Worm (Caenorhabditis elegans) whole organism, L4 larva: ENCODE measurements around the gene F10E9.12.

Experiments
- T26A8.4 ChIP-seq: fragments of 200-800 bp; sonication (Bioruptor generic); IDR thresholded peaks from 2 replicates; pipeline ENCODE4 v1.3.6; 2022; ENCODE audit warnings: missing genetic modification characterization, missing compliant biosample characterization
- ZK546.5 ChIP-seq, 2 experiments: sonication (generic microtip); optimal IDR thresholded peaks; 2 replicates each; lab custom pipeline; 2017; ENCODE audit warnings: missing biosample characterization in 2 of 2, missing genetic modification characterization in 2 of 2
- aha-1 ChIP-seq: fragments of 150-350 bp; peaks from one replicate; lab custom pipeline; 2014; ENCODE audit warnings: missing biosample characterization, missing genetic modification characterization
- ceh-32 ChIP-seq: sonication (generic microtip); optimal IDR thresholded peaks from 2 replicates; lab custom pipeline; 2016; ENCODE audit warnings: mild to moderate bottlenecking, missing genetic modification characterization, missing compliant biosample characterization; ENCODE audit not compliant: poor library complexity
- ceh-44 ChIP-seq: fragments of 200-800 bp; sonication (Bioruptor generic); IDR thresholded peaks from 2 replicates; pipeline ENCODE4 v1.3.6; 2022; ENCODE audit warnings: missing genetic modification reagents, missing genetic modification characterization, missing compliant biosample characterization
- daf-16 ChIP-seq, 3 experiments: sonication (generic microtip); optimal IDR thresholded peaks; 2 replicates each; lab custom pipeline; 2016 to 2017; ENCODE audit warnings: missing genetic modification characterization in 3 of 3, missing genetic modification reagents in 3 of 3, mild to moderate bottlenecking in 2 of 3, missing compliant biosample characterization in 2 of 3, missing biosample characterization in 1 of 3, moderate library complexity in 1 of 3
- dmd-6 ChIP-seq: fragments of 200-800 bp; sonication (Bioruptor generic); IDR thresholded peaks from 2 replicates; pipeline ENCODE4 v1.3.6; 2022; ENCODE audit warnings: missing genetic modification reagents, missing genetic modification characterization, missing compliant biosample characterization
- dve-1 ChIP-seq: sonication (generic microtip); optimal IDR thresholded peaks from 2 replicates; lab custom pipeline; 2017; ENCODE audit warnings: antibody characterized with exemption, mild to moderate bottlenecking, missing genetic modification characterization, missing compliant biosample characterization; ENCODE audit not compliant: insufficient read depth
- fos-1 ChIP-seq: fragments of 150-350 bp; optimal IDR thresholded peaks from 2 replicates; lab custom pipeline; 2014; ENCODE audit warnings: missing biosample characterization, missing genetic modification characterization
- hif-1 ChIP-seq, 2 experiments: sonication (generic microtip); optimal IDR thresholded peaks; 2 replicates each; lab custom pipeline; 2016 to 2017; ENCODE audit warnings: missing compliant biosample characterization in 2 of 2, missing genetic modification characterization in 2 of 2, missing genetic modification reagents in 2 of 2, missing genotype in 2 of 2, mild to moderate bottlenecking in 1 of 2
- hlh-11 ChIP-seq: fragments of 200-800 bp; sonication (Bioruptor generic); optimal IDR thresholded peaks from 2 replicates; lab custom pipeline; 2018; ENCODE audit warnings: mild to moderate bottlenecking, missing genetic modification characterization, missing compliant biosample characterization
- hlh-30 ChIP-seq: sonication (generic microtip); optimal IDR thresholded peaks from 2 replicates; lab custom pipeline; 2017; ENCODE audit warnings: antibody characterized with exemption, mild to moderate bottlenecking, missing genetic modification characterization, missing compliant biosample characterization; ENCODE audit not compliant: insufficient read depth
- hmg-1.1 ChIP-seq: fragments of 200-800 bp; sonication (Bioruptor generic); IDR thresholded peaks from 2 replicates; pipeline ENCODE4 v1.3.6; 2022; ENCODE audit warnings: missing genetic modification reagents, missing genetic modification characterization, missing compliant biosample characterization
- jun-1 ChIP-seq: fragments of 150-350 bp; optimal IDR thresholded peaks from 2 replicates; lab custom pipeline; 2014; ENCODE audit warnings: missing biosample characterization, missing genetic modification reagents, missing genetic modification characterization
- lin-13 ChIP-seq: fragments of 150-350 bp; optimal IDR thresholded peaks from 2 replicates; lab custom pipeline; 2014; ENCODE audit warnings: missing biosample characterization, missing genetic modification reagents, missing genetic modification characterization
- lin-38 ChIP-seq: fragments of 200-800 bp; sonication (Bioruptor generic); IDR thresholded peaks from 2 replicates; pipeline ENCODE4 v1.3.6; 2022; ENCODE audit warnings: missing genetic modification reagents, missing genetic modification characterization, missing compliant biosample characterization
- lsy-2 ChIP-seq, 2 experiments: fragments of 150-350 bp in 1 of 2; sonication (generic microtip) in 1 of 2; optimal IDR thresholded peaks; 2 replicates each; lab custom pipeline; 2014 to 2017; ENCODE audit warnings: missing biosample characterization in 2 of 2, missing genetic modification characterization in 2 of 2
- madf-5 ChIP-seq, 2 experiments: fragments of 200-800 bp; sonication (Bioruptor generic); IDR thresholded peaks; 2 replicates each; pipeline ENCODE4 v1.3.6; 2022; ENCODE audit warnings: missing compliant biosample characterization in 2 of 2, missing genetic modification characterization in 2 of 2
- mes-2 ChIP-seq: sonication (generic microtip); optimal IDR thresholded peaks from 2 replicates; lab custom pipeline; 2016; ENCODE audit warnings: missing genotype, mild to moderate bottlenecking, missing genetic modification characterization, missing compliant biosample characterization; ENCODE audit not compliant: poor library complexity, severe bottlenecking
- nhr-102 ChIP-seq: sonication (generic microtip); optimal IDR thresholded peaks from 2 replicates; lab custom pipeline; 2016; ENCODE audit warnings: mild to moderate bottlenecking, missing genetic modification characterization, moderate library complexity, missing compliant biosample characterization
- nhr-11 ChIP-seq: fragments of 150-350 bp; optimal IDR thresholded peaks from 2 replicates; lab custom pipeline; 2014; ENCODE audit warnings: missing biosample characterization, missing genetic modification characterization
- nhr-28 ChIP-seq: fragments of 150-350 bp; optimal IDR thresholded peaks from 2 replicates; lab custom pipeline; 2014; ENCODE audit warnings: missing biosample characterization, missing genetic modification characterization
- nhr-48 ChIP-seq: sonication (generic microtip); optimal IDR thresholded peaks from 2 replicates; lab custom pipeline; 2016; ENCODE audit warnings: mild to moderate bottlenecking, missing genetic modification characterization, missing compliant biosample characterization
- pha-4 ChIP-seq, 2 experiments: fragments of 150-350 bp in 1 of 2; fragments of 200-800 bp in 1 of 2; sonication (Bioruptor generic) in 1 of 2; IDR thresholded peaks in 1 of 2; optimal IDR thresholded peaks in 1 of 2; 2 replicates each; pipeline versions ENCODE4 v1.3.6 to Lab custom; 2014 to 2022; ENCODE audit warnings: missing genetic modification characterization in 2 of 2, missing genetic modification reagents in 2 of 2, missing biosample characterization in 1 of 2, missing compliant biosample characterization in 1 of 2
- php-3 ChIP-seq: fragments of 200-800 bp; sonication (Bioruptor generic); IDR thresholded peaks from 2 replicates; pipeline ENCODE4 v1.3.6; 2022; ENCODE audit warnings: missing genetic modification reagents, missing genetic modification characterization, missing compliant biosample characterization
- pqm-1 ChIP-seq: sonication (generic microtip); optimal IDR thresholded peaks from 2 replicates; lab custom pipeline; 2017; ENCODE audit warnings: missing biosample characterization, missing genetic modification characterization
- skn-1 ChIP-seq: fragments of 150-350 bp; optimal IDR thresholded peaks from 2 replicates; lab custom pipeline; 2014; ENCODE audit warnings: missing biosample characterization, missing genetic modification characterization
- snpc-4 ChIP-seq: fragments of 150-350 bp; optimal IDR thresholded peaks from 2 replicates; lab custom pipeline; 2014; ENCODE audit warnings: missing biosample characterization, missing genetic modification characterization
- unc-39 ChIP-seq: sonication (generic microtip); optimal IDR thresholded peaks from 2 replicates; lab custom pipeline; 2017; ENCODE audit warnings: missing biosample characterization, missing genetic modification characterization
- unc-62 ChIP-seq, 3 experiments: fragments of 150-350 bp in 1 of 3; sonication (generic microtip); optimal IDR thresholded peaks in 2 of 3; peaks in 1 of 3; 1 replicate in 1 of 3; 2 replicates in 2 of 3; lab custom pipeline; 2014 to 2017; ENCODE audit warnings: missing biosample characterization in 3 of 3, missing genetic modification characterization in 3 of 3, missing genetic modification reagents in 3 of 3, missing genotype in 1 of 3
- vab-7 ChIP-seq: fragments of 200-800 bp; sonication (Bioruptor generic); IDR thresholded peaks from 2 replicates; pipeline ENCODE4 v1.3.6; 2022; ENCODE audit warnings: missing genetic modification reagents, missing genetic modification characterization, missing compliant biosample characterization
- zfp-3 ChIP-seq: fragments of 200-800 bp; sonication (Bioruptor generic); conservative IDR thresholded peaks from 2 replicates; pipeline ENCODE4 v1.3.6; 2022; ENCODE audit warnings: missing genetic modification reagents, missing genetic modification characterization, missing compliant biosample characterization
- zip-11 ChIP-seq: fragments of 200-800 bp; sonication (Bioruptor generic); IDR thresholded peaks from 2 replicates; pipeline ENCODE4 v1.3.6; 2022; ENCODE audit warnings: missing genetic modification characterization, missing compliant biosample characterization
- zip-2 ChIP-seq: fragments of 150-350 bp; optimal IDR thresholded peaks from 2 replicates; lab custom pipeline; 2014; ENCODE audit warnings: missing biosample characterization, missing genetic modification characterization
- ztf-11 ChIP-seq: fragments of 150-350 bp; optimal IDR thresholded peaks from 2 replicates; lab custom pipeline; 2014; ENCODE audit warnings: missing biosample characterization, missing genetic modification characterization

The F10E9.12 gene

DNA sequence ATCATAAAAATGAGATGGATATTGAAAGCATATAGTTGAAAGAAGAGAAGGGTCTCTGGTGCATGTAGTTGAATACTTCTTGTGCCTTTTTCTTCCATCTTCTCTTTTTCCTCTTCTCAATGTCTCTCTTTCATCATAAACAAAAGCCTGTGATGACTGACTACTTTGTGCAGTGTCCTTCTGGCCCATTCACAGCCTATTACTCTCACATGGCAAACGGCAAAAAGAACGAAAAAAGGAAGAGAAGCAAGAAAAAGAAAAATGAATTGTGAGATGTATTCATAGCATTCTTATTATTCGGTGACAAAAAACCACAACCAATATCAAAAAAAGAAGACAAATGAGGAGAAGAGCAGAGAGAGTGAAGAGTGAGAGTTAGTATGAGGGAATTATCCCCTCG is 3.1 kb upstream of the F10E9.12 start:
- peak in 1 of 2 experiments; percentile 89 for TF ChIP-seq unc-62 (GFP tag; optimal IDR thresholded peaks at IDR 0.05 in 1 of 2; lab: Kevin White, UChicago)
- no peak for TF ChIP-seq unc-62 (tag; optimal IDR thresholded peaks at IDR 0.05; lab: Kevin White, UChicago)
- TF ChIP-seq dve-1 (tag; lab: Kevin White, UChicago) = no peak
- no peak for TF ChIP-seq snpc-4 (tag; lab: Kevin White, UChicago)
- no peak for TF ChIP-seq nhr-102 (tag; lab: Kevin White, UChicago)
- peak; percentile 7 for TF ChIP-seq aha-1 (tag; lab: Kevin White, UChicago)
- TF ChIP-seq zip-2 (tag; lab: Kevin White, UChicago) = no peak
- TF ChIP-seq madf-5 (GFP tag; IDR thresholded peaks at IDR 0.05; lab: Robert Waterston, UW) = no peak
- TF ChIP-seq fos-1 (tag; lab: Kevin White, UChicago) = no peak
- TF ChIP-seq zip-11 = no peak
- TF ChIP-seq ZK546.5 (tag; optimal IDR thresholded peaks at IDR 0.05; lab: Kevin White, UChicago) = no peak
- TF ChIP-seq lin-13 (GFP tag; lab: Kevin White, UChicago) = no peak
- TF ChIP-seq hlh-11 (tag; lab: Kevin White, UChicago) = no peak
- TF ChIP-seq hmg-1.1 (GFP tag; lab: Robert Waterston, UW) = 0 out of 2 replicates have a peak, but pooled peaks have one; percentile 8
- TF ChIP-seq hif-1 (tag; optimal IDR thresholded peaks at IDR 0.05; lab: Kevin White, UChicago) = no peak
- TF ChIP-seq hlh-30 (tag; lab: Kevin White, UChicago) = peak; percentile 6
- no peak for TF ChIP-seq php-3
- no peak for TF ChIP-seq vab-7 (GFP tag; lab: Robert Waterston, UW)
- no peak for TF ChIP-seq ztf-11

DNA sequence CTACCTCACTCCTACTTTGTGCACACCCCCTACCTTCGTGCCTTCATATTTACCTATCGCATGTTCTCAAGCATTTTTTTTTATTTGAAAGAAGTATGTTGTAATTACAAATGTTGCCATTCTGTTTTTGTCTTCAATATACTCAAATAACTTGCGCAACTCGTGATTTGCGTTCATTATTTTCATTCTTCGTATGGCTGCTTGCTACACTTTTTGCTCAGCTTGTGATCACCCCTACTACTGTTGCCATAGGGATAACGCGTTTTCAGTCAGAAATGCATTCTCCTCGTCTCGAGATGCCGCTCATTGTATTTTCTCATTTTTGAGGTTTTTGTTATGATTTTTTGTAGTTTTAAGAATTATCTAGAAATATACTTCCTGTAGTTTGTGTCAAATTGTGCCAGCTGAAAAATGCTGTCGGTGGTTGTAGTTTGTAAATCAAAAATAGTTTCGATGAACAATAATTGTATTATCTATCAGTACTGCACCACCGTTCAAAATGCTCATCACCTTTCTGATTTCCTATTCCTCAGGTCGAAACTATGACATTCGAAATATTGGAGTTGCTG is 1.6 kb upstream of the F10E9.12 start, which contains the start of gene F10E9.1:
F10E9.1 (plus strand) TSS at position 519 of the 569 bp plus-strand sequence.
- TF ChIP-seq nhr-11 (tag; lab: Kevin White, UChicago) = peak; percentile 68
- TF ChIP-seq unc-39 (tag; lab: Kevin White, UChicago) = no peak

DNA sequence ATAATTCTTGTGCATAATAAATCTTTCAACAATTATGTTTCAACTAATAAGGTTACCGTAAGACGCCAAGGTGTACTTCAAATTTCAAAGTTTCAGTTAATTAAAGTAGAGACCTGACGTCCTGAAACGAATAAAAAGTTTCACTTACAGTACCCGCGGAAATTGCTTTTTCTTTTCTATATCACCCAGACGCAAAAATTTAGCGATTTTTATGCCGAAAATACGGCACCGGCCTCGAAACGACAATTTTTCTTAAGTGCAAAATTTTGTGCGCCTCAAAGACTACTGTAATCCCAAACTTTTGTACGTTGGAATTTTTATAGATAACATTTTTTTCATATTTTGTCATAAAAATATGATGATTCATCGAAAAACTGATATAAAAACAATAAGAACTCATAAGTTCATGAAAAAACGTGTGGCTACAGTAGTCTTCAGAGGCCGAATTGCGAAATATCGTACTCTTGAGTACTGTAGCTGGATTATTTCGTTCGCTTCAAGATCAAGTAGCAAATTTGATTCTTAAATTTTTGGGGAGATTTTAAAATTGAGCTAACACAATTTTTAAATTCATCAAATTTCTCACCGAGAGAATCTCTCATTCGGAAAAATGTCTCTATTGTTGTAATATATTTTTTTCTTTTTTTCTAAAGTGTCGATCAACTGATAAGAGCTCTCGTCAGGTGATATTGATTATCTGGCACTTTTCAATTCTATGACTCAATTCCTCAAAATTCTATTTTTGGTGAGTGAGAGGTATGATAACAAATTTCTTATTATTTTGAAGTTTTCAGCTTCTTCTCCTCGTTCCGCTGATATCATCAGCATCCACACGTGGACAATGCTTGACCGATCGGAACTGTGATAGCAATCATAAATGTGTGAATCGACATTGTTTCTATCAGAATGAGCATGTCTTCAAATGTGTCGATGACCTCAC is 1.5 kb downstream of the F10E9.12 start, which contains the start of gene ZC262.13:
ZC262.13 (plus strand) TSS at position 641 of the 940 bp plus-strand sequence.
- TF ChIP-seq jun-1 (tag; lab: Kevin White, UChicago) (peak; percentile 2), hlh-30 (tag; lab: Kevin White, UChicago) (peak; percentile 37), mes-2 (tag; lab: Kevin White, UChicago) (peak; percentile 11), lin-38 (GFP tag; lab: Robert Waterston, UW) (no peak), ceh-44 (no peak), pha-4 (GFP tag; IDR thresholded peaks at IDR 0.05; lab: Robert Waterston, UW) (peak; percentile 12; the same call in 1 of the 2 replicates), pha-4 (tag; optimal IDR thresholded peaks at IDR 0.05; lab: Kevin White, UChicago) (no peak), nhr-48 (tag; lab: Kevin White, UChicago) (peak; percentile 2), lsy-2 (tag; optimal IDR thresholded peaks at IDR 0.05; lab: Kevin White, UChicago) (peak in 1 of 2 experiments; percentile 51), daf-16 (GFP tag; optimal IDR thresholded peaks at IDR 0.05; lab: Kevin White, UChicago) (no peak), daf-16 (tag; optimal IDR thresholded peaks at IDR 0.05; lab: Kevin White, UChicago) (peak; percentile 49), pqm-1 (tag; lab: Kevin White, UChicago) (no peak), nhr-28 (tag; lab: Kevin White, UChicago) (peak; percentile 17), dmd-6 (GFP tag; lab: Robert Waterston, UW) (peak; percentile 74), hlh-11 (tag; lab: Kevin White, UChicago) (peak; percentile 55), ceh-32 (tag; lab: Kevin White, UChicago) (no peak), zfp-3 (GFP tag; lab: Robert Waterston, UW) (0 out of 2 replicates have a peak, but pooled peaks have one; percentile 58), T26A8.4 (GFP tag; lab: Robert Waterston, UW) (peak; percentile 25; the same call in 1 of the 2 replicates), skn-1 (no peak), aha-1 (tag; lab: Kevin White, UChicago) (peak; percentile 13), dve-1 (tag; lab: Kevin White, UChicago) (peak; percentile 82), php-3 (peak; percentile 12; the same call in 1 of the 2 replicates)
